In the genomic region with DNA sequence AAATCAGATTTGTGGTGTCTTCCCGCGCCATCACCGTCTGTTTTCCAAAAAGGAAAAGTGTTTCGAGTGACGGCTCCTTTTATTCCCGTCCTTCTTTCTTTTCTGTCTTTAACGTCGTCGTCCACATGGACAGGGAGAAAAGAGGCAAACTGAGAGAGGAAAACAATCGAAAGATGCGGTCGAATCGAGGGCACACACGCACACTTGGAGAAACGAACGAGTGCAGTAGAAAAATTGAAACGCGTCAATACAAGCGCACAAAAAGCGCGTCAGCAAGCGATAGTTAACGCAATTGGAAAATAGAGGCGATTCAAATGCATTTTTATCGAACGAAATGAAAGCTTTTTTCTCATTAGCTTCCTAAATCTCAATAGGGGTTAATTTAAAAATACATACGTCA, we compare ENCODE assay signal across 1 worm cellular context.
TF ChIP-seq lines count a peak whose summit lies in the region.

No protein-coding gene starts in this region.

TF ChIP-seq in whole organism, L4 larva, 104 proteins besides CTCF, POLR2A, EP300 and RAD21 (continued from another document):
- TF ChIP-seq madf-5 (GFP tag; IDR thresholded peaks at IDR 0.05; lab: Robert Waterston, UW) (no peak), hlh-30 (tag; optimal IDR thresholded peaks at IDR 0.05; lab: Kevin White, UChicago; ENCODE audit: insufficient read depth) (peak; percentile 87), nhr-42 (GFP tag; IDR thresholded peaks at IDR 0.05; lab: Robert Waterston, UW) (peak; percentile 71; the same call in 1 of the 2 replicates), nhr-28 (tag; optimal IDR thresholded peaks at IDR 0.05; lab: Kevin White, UChicago) (peak; percentile 90), lin-1 (GFP tag; IDR thresholded peaks at IDR 0.05; lab: Robert Waterston, UW) (0 out of 2 replicates have a peak, but pooled peaks have one; percentile 29), aha-1 (tag; lab: Kevin White, UChicago) (peak; percentile 96), daf-16 (GFP tag; optimal IDR thresholded peaks at IDR 0.05; lab: Kevin White, UChicago) (peak in 1 of 2 experiments; percentile 71), daf-16 (tag; optimal IDR thresholded peaks at IDR 0.05; lab: Kevin White, UChicago) (peak; percentile 66), nhr-48 (tag; optimal IDR thresholded peaks at IDR 0.05; lab: Kevin White, UChicago) (peak; percentile 83), T20F7.1 (GFP tag; optimal IDR thresholded peaks at IDR 0.05; lab: Kevin White, UChicago) (peak; percentile 81)
